Worm (Caenorhabditis elegans): ENCODE measurements around the gene F20B6.4.

DNA sequence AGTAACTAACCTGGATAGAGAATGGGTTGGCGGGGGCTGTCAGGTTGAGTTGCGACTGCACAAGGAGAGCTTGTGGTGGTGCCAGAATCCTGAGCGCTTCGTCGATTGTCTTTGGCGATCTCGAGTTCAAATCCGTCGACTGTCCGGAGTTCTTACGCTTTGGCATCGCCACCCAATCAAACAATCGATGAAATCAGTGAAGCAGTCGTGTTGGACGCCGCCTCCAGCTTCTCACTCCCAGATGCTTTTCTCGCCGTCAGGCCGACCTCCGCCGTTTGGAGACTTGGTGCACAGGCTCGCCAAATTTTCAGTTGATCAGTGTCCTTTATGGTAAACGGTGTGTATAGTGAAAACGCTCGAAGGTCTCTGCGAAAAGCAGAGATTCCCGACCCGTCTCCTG lies 20.6 kb upstream of the F20B6.4 start, which contains the start of the genes F20B6.10 and hpk-1:
- no peak for TF ChIP-seq nhr-47 (tag; optimal IDR thresholded peaks at IDR 0.05)
- TF ChIP-seq zip-4 (GFP tag; optimal IDR thresholded peaks at IDR 0.05) = no peak
- no peak for TF ChIP-seq unc-62 (GFP tag; optimal IDR thresholded peaks at IDR 0.05)
- no peak for TF ChIP-seq lin-35 (GFP tag; optimal IDR thresholded peaks at IDR 0.05)
- no peak for TF ChIP-seq elt-2 (tag; optimal IDR thresholded peaks at IDR 0.05)
- no peak for TF ChIP-seq ztf-4 (tag; optimal IDR thresholded peaks at IDR 0.05)
- TF ChIP-seq C04F5.9 (tag; optimal IDR thresholded peaks at IDR 0.05) = no peak
